Worm (Caenorhabditis elegans): ENCODE data around the gene thn-2.

DNA sequence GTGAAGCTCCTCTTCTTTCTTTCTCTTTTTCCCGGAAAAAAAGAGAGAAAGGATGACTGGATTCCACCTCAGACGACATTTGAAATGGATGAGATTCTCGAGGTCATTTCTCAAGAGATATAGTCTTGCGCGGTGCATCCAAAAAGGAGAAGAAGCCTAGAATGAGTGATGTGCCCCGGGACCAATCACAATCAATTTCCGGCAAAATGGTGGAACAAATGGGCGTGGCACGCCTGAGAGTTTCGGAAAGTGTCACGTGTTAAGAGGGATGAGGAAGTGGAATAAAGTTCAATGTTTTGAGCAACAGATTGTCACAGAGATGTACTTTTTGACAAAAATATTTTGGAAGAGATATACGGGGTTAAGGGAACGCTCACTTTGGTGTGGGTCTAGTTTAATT is 42.6 kb downstream of the thn-2 start:
- TF ChIP-seq dao-5 (tag; optimal IDR thresholded peaks at IDR 0.05) = no peak
- TF ChIP-seq him-1 (tag; optimal IDR thresholded peaks at IDR 0.05) = no peak

Data from whole organism, L4/young adult.